Worm (Caenorhabditis elegans) whole organism, mixed stage, embryonic: ENCODE measurements around the gene K07E8.7.

Experiments
- M03D4.4 ChIP-seq: sonication (generic microtip); optimal IDR thresholded peaks from 2 replicates; lab custom pipeline; 2017; ENCODE audit warnings: mild to moderate bottlenecking, missing genetic modification characterization, missing compliant biosample characterization
- blmp-1 ChIP-seq: fragments of 150-350 bp; optimal IDR thresholded peaks from 2 replicates; lab custom pipeline; 2014; ENCODE audit warnings: missing biosample characterization, missing genetic modification characterization
- ceh-39 ChIP-seq: fragments of 150-350 bp; optimal IDR thresholded peaks from 2 replicates; lab custom pipeline; 2014; ENCODE audit warnings: missing biosample characterization, missing genetic modification characterization
- ceh-43 ChIP-seq: fragments of 200-800 bp; sonication (Bioruptor generic); optimal IDR thresholded peaks from 2 replicates; lab custom pipeline; 2018; ENCODE audit warnings: mild to moderate bottlenecking, missing genetic modification characterization, moderate library complexity, missing compliant biosample characterization
- ceh-83 ChIP-seq: fragments of 200-800 bp; sonication (Bioruptor generic); optimal IDR thresholded peaks from 2 replicates; lab custom pipeline; 2018; ENCODE audit warnings: mild to moderate bottlenecking, missing genetic modification characterization, missing compliant biosample characterization
- cnd-1 ChIP-seq: fragments of 200-800 bp; sonication (Bioruptor generic); optimal IDR thresholded peaks from 2 replicates; lab custom pipeline; 2018; ENCODE audit warnings: mild to moderate bottlenecking, missing genetic modification characterization, missing compliant biosample characterization
- drap-1 ChIP-seq: fragments of 200-800 bp; sonication (Bioruptor generic); optimal IDR thresholded peaks from 3 replicates; lab custom pipeline; 2018; ENCODE audit warnings: mild to moderate bottlenecking, missing genetic modification characterization, missing compliant biosample characterization
- elt-1 ChIP-seq: sonication (generic microtip); optimal IDR thresholded peaks from 2 replicates; lab custom pipeline; 2017; ENCODE audit warnings: missing genetic modification characterization, mild to moderate bottlenecking, missing compliant biosample characterization, antibody characterized with exemption, moderate library complexity, borderline replicate concordance; ENCODE audit not compliant: insufficient read depth
- elt-3 ChIP-seq: fragments of 150-350 bp; optimal IDR thresholded peaks from 2 replicates; lab custom pipeline; 2014; ENCODE audit warnings: missing biosample characterization, missing genetic modification characterization
- flh-1 ChIP-seq: fragments of 200-800 bp; sonication (Bioruptor generic); optimal IDR thresholded peaks from 2 replicates; lab custom pipeline; 2018; ENCODE audit warnings: mild to moderate bottlenecking, missing genetic modification characterization, moderate library complexity, missing compliant biosample characterization
- ham-2 ChIP-seq: fragments of 200-800 bp; sonication (Bioruptor generic); optimal IDR thresholded peaks from 2 replicates; lab custom pipeline; 2018; ENCODE audit warnings: mild to moderate bottlenecking, missing genetic modification characterization, missing compliant biosample characterization
- hlh-1 ChIP-seq: fragments of 150-350 bp; optimal IDR thresholded peaks from 2 replicates; lab custom pipeline; 2014; ENCODE audit warnings: missing biosample characterization, missing genetic modification reagents, missing genetic modification characterization
- lsy-2 ChIP-seq: fragments of 150-350 bp; optimal IDR thresholded peaks from 2 replicates; lab custom pipeline; 2014; ENCODE audit warnings: missing biosample characterization, missing genetic modification characterization
- mab-5 ChIP-seq: fragments of 150-350 bp; optimal IDR thresholded peaks from 2 replicates; lab custom pipeline; 2014; ENCODE audit warnings: missing biosample characterization, missing genetic modification characterization
- mep-1 ChIP-seq: fragments of 150-350 bp; optimal IDR thresholded peaks from 2 replicates; lab custom pipeline; 2017; ENCODE audit warnings: missing biosample characterization, missing genetic modification reagents, missing genetic modification characterization, inconsistent platforms
- mls-2 ChIP-seq: sonication (generic microtip); optimal IDR thresholded peaks from 2 replicates; lab custom pipeline; 2016; ENCODE audit warnings: mild to moderate bottlenecking, missing genetic modification characterization, moderate library complexity, missing compliant biosample characterization
- nhr-12 ChIP-seq: fragments of 150-350 bp; optimal IDR thresholded peaks from 2 replicates; lab custom pipeline; 2014; ENCODE audit warnings: missing biosample characterization, missing genetic modification characterization
- nhr-2 ChIP-seq: fragments of 150-350 bp; optimal IDR thresholded peaks from 2 replicates; lab custom pipeline; 2014; ENCODE audit warnings: missing biosample characterization, missing genetic modification characterization
- nhr-237 ChIP-seq: fragments of 150-350 bp; optimal IDR thresholded peaks from 2 replicates; lab custom pipeline; 2014; ENCODE audit warnings: missing biosample characterization, missing genetic modification characterization
- nhr-28 ChIP-seq: fragments of 150-350 bp; optimal IDR thresholded peaks from 2 replicates; lab custom pipeline; 2014; ENCODE audit warnings: missing biosample characterization, missing genetic modification characterization
- nhr-76 ChIP-seq: sonication (generic microtip); optimal IDR thresholded peaks from 2 replicates; lab custom pipeline; 2017; ENCODE audit warnings: missing biosample characterization, missing genetic modification characterization
- pha-4 ChIP-seq: fragments of 150-350 bp; optimal IDR thresholded peaks from 2 replicates; lab custom pipeline; 2018; ENCODE audit warnings: missing biosample characterization, missing genetic modification reagents, missing genetic modification characterization
- sem-2 ChIP-seq: fragments of 200-800 bp; sonication (Bioruptor generic); optimal IDR thresholded peaks from 2 replicates; lab custom pipeline; 2018; ENCODE audit warnings: mild to moderate bottlenecking, missing genetic modification characterization, missing compliant biosample characterization
- snpc-4 ChIP-seq: fragments of 150-350 bp; optimal IDR thresholded peaks from 2 replicates; lab custom pipeline; 2014; ENCODE audit warnings: missing biosample characterization, missing genetic modification characterization
- sptf-1 ChIP-seq: sonication (generic microtip); optimal IDR thresholded peaks from 2 replicates; lab custom pipeline; 2017; ENCODE audit warnings: mild to moderate bottlenecking, missing genetic modification characterization, moderate library complexity, missing compliant biosample characterization
- tbx-8 ChIP-seq: fragments of 200-800 bp; sonication (Bioruptor generic); optimal IDR thresholded peaks from 2 replicates; lab custom pipeline; 2018; ENCODE audit warnings: mild to moderate bottlenecking, missing genetic modification characterization, moderate library complexity, missing compliant biosample characterization
- unc-120 ChIP-seq: sonication (generic microtip); optimal IDR thresholded peaks from 2 replicates; lab custom pipeline; 2017; ENCODE audit warnings: missing genetic modification characterization, missing compliant biosample characterization; ENCODE audit not compliant: poor library complexity, severe bottlenecking
- unc-39 ChIP-seq: fragments of 150-350 bp; optimal IDR thresholded peaks from 2 replicates; lab custom pipeline; 2014; ENCODE audit warnings: missing biosample characterization, missing genetic modification characterization
- unc-62 ChIP-seq: fragments of 150-350 bp; optimal IDR thresholded peaks from 2 replicates; lab custom pipeline; 2014; ENCODE audit warnings: missing biosample characterization, missing genetic modification reagents, missing genetic modification characterization
- zip-8 ChIP-seq: fragments of 150-350 bp; optimal IDR thresholded peaks from 2 replicates; lab custom pipeline; 2014; ENCODE audit warnings: missing biosample characterization, missing genetic modification characterization

K07E8.7 gene

ce11 chrII:674116-674515 lies 23.9 kb upstream of the K07E8.7 start, which contains the start of gene Y39F10C.3:
TSS of gene Y39F10C.3 (plus strand) at chrII:674416.
- no peak for TF ChIP-seq tbx-8
- TF ChIP-seq zip-8 (tag; lab: Kevin White, UChicago) = no peak

ce11 chrII:671025-671424 lies 20.9 kb upstream of the K07E8.7 start, which contains the start of gene sri-46:
TSS of gene sri-46 (minus strand) at chrII:671125.
- no peak for TF ChIP-seq M03D4.4
- TF ChIP-seq ceh-39 (tag; lab: Kevin White, UChicago) = no peak
- TF ChIP-seq nhr-237 = no peak
- no peak for TF ChIP-seq drap-1 (GFP tag; lab: Kevin White, UChicago)

ce11 chrII:667864-668263 lies 17.7 kb upstream of the K07E8.7 start:
- no peak for TF ChIP-seq cnd-1 (tag; lab: Kevin White, UChicago)
- TF ChIP-seq mep-1 = no peak
- TF ChIP-seq unc-62 = no peak
- no peak for TF ChIP-seq drap-1 (GFP tag; lab: Kevin White, UChicago)
- no peak for TF ChIP-seq M03D4.4
- no peak for TF ChIP-seq lsy-2
- TF ChIP-seq mls-2 (tag; lab: Kevin White, UChicago) = no peak
- no peak for TF ChIP-seq ceh-83 (GFP tag; lab: Kevin White, UChicago)
- TF ChIP-seq nhr-237 = no peak
- no peak for TF ChIP-seq unc-120
- TF ChIP-seq elt-1 = no peak
- TF ChIP-seq hlh-1 (tag; lab: Kevin White, UChicago) = no peak
- no peak for TF ChIP-seq ham-2 (GFP tag; lab: Kevin White, UChicago)
- TF ChIP-seq elt-3 (tag; lab: Kevin White, UChicago) = no peak
- no peak for TF ChIP-seq nhr-12 (tag; lab: Kevin White, UChicago)
- TF ChIP-seq blmp-1 (tag; lab: Kevin White, UChicago) = no peak
- no peak for TF ChIP-seq sem-2 (GFP tag; lab: Kevin White, UChicago)
- TF ChIP-seq unc-39 = no peak
- TF ChIP-seq snpc-4 = no peak
- no peak for TF ChIP-seq nhr-76

ce11 chrII:661696-662095 lies 11.5 kb upstream of the K07E8.7 start, which contains the start of gene sri-45:
TSS of gene sri-45 (minus strand) at chrII:661796.
- TF ChIP-seq nhr-12 (tag; lab: Kevin White, UChicago) (no peak), tbx-8 (no peak), cnd-1 (tag; lab: Kevin White, UChicago) (no peak)

- TF ChIP-seq unc-62 = no peak
- no peak for TF ChIP-seq sptf-1 (tag; lab: Kevin White, UChicago)
- TF ChIP-seq blmp-1 (tag; lab: Kevin White, UChicago) = no peak
- TF ChIP-seq mep-1 = no peak
- TF ChIP-seq flh-1 (GFP tag; lab: Kevin White, UChicago) = no peak
- TF ChIP-seq hlh-1 (tag; lab: Kevin White, UChicago) = no peak
- TF ChIP-seq ceh-43 (GFP tag; lab: Kevin White, UChicago) = no peak
- TF ChIP-seq nhr-28 = no peak
- no peak for TF ChIP-seq nhr-2 (tag; lab: Kevin White, UChicago)
- no peak for TF ChIP-seq nhr-237
- TF ChIP-seq mab-5 = no peak
- no peak for TF ChIP-seq pha-4 (tag; lab: Kevin White, UChicago)
These were observed 8.2 kb upstream of the K07E8.7 start, which contains the start of gene sdz-24 for ce11 chrII:658369-658768. TSS of gene sdz-24 (plus strand) at chrII:658669.

- TF ChIP-seq sem-2 (GFP tag; lab: Kevin White, UChicago) = no peak
- TF ChIP-seq nhr-237 = no peak
- no peak for TF ChIP-seq cnd-1 (tag; lab: Kevin White, UChicago)
- no peak for TF ChIP-seq ceh-39 (tag; lab: Kevin White, UChicago)
- TF ChIP-seq elt-3 (tag; lab: Kevin White, UChicago) = no peak
- TF ChIP-seq unc-39 = no peak
- no peak for TF ChIP-seq lsy-2
- peak; percentile 35 for TF ChIP-seq ham-2 (GFP tag; lab: Kevin White, UChicago)
These were observed 1.2 kb upstream of the K07E8.7 start for ce11 chrII:651324-651723.
